Worm (Caenorhabditis elegans) whole organism, late embryonic: ENCODE results near the gene ufc-1.

Experiments used
- hlh-30 ChIP-seq: sonication (generic microtip); optimal IDR thresholded peaks from 2 replicates; lab custom pipeline; 2017; ENCODE audit warnings: antibody characterized with exemption, missing genetic modification characterization, missing compliant biosample characterization; ENCODE audit not compliant: insufficient read depth
- nhr-11 ChIP-seq: fragments of 150-350 bp; optimal IDR thresholded peaks from 2 replicates; lab custom pipeline; 2014; ENCODE audit warnings: missing biosample characterization, missing genetic modification characterization
- nhr-232 ChIP-seq: sonication (generic microtip); optimal IDR thresholded peaks from 2 replicates; lab custom pipeline; 2016; ENCODE audit warnings: missing genetic modification characterization, missing compliant biosample characterization
- pag-3 ChIP-seq: sonication (generic microtip); optimal IDR thresholded peaks from 2 replicates; lab custom pipeline; 2016; ENCODE audit warnings: missing compliant biosample characterization, missing genetic modification characterization, borderline replicate concordance
- pha-4 ChIP-seq: fragments of 150-350 bp; optimal IDR thresholded peaks from 2 replicates; lab custom pipeline; 2018; ENCODE audit warnings: missing biosample characterization, missing genetic modification reagents, missing genetic modification characterization

DNA sequence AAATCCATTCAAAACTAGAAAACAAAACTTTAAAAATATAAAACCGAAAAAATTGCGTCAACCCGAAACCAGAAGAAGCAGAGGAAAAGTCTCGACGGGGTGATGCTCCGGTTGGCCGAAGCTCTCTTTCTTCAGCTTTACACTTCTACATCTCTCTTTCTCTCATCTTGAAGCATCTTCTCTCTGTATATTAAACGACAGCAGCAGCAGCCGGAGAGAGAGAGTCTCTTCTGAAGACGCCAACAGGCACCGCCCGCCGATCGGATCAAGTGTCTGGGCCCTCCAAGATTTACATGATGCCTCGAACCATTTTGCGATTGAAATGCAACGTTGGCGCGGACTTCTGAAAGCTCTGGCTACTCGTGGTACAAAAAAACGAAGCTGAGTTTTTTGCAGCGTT, 15.4 kb downstream of the ufc-1 start:
- TF ChIP-seq nhr-11 (tag; lab: Kevin White, UChicago) (no peak), nhr-232 (tag; lab: Kevin White, UChicago) (no peak), pag-3 (no peak), pha-4 (tag; lab: Kevin White, UChicago) (no peak), hlh-30 (tag; lab: Kevin White, UChicago) (no peak)
